Worm (Caenorhabditis elegans) whole organism, L4 larva: ENCODE results near the gene F53C11.9.

Source experiments
- D1046.2 ChIP-seq: fragments of 200-800 bp; sonication (Bioruptor generic); IDR thresholded peaks from 2 replicates; pipeline ENCODE4 v1.3.6; 2022; ENCODE audit warnings: missing genetic modification characterization, missing compliant biosample characterization
- F10B5.3 ChIP-seq: sonication (generic microtip); optimal IDR thresholded peaks from 2 replicates; lab custom pipeline; 2016; ENCODE audit warnings: mild to moderate bottlenecking, missing genetic modification characterization, missing compliant biosample characterization
- F26F4.8 ChIP-seq: fragments of 200-800 bp; sonication (Bioruptor generic); conservative IDR thresholded peaks from 2 replicates; pipeline ENCODE4 v1.3.6; 2022; ENCODE audit warnings: missing genetic modification characterization, missing compliant biosample characterization
- F49E8.2 ChIP-seq: sonication (generic microtip); optimal IDR thresholded peaks from 2 replicates; lab custom pipeline; 2016; ENCODE audit warnings: missing compliant biosample characterization, mild to moderate bottlenecking, missing genetic modification characterization, borderline replicate concordance
- T26A8.4 ChIP-seq: fragments of 200-800 bp; sonication (Bioruptor generic); IDR thresholded peaks from 2 replicates; pipeline ENCODE4 v1.3.6; 2022; ENCODE audit warnings: missing genetic modification characterization, missing compliant biosample characterization
- Y105C5A.15 ChIP-seq: fragments of 200-800 bp; sonication (Bioruptor generic); IDR thresholded peaks from 2 replicates; pipeline ENCODE4 v1.3.6; 2022; ENCODE audit warnings: missing genetic modification characterization, missing compliant biosample characterization
- Y48G9A.11 ChIP-seq: fragments of 200-800 bp; sonication (Bioruptor generic); IDR thresholded peaks from 2 replicates; pipeline ENCODE4 v1.3.6; 2022; ENCODE audit warnings: missing genetic modification reagents, missing genetic modification characterization, missing compliant biosample characterization
- Y5F2A.4 ChIP-seq: fragments of 200-800 bp; sonication (Bioruptor generic); optimal IDR thresholded peaks from 2 replicates; lab custom pipeline; 2018; ENCODE audit warnings: mild to moderate bottlenecking, missing genetic modification characterization, missing compliant biosample characterization
- ZK337.2 ChIP-seq: fragments of 200-800 bp; sonication (Bioruptor generic); IDR thresholded peaks from 2 replicates; pipeline ENCODE4 v1.3.6; 2022; ENCODE audit warnings: missing genetic modification reagents, missing genetic modification characterization, missing compliant biosample characterization
- ZK546.5 ChIP-seq, 2 experiments: sonication (generic microtip); optimal IDR thresholded peaks; 2 replicates each; lab custom pipeline; 2017; ENCODE audit warnings: missing biosample characterization in 2 of 2, missing genetic modification characterization in 2 of 2
- aha-1 ChIP-seq: fragments of 150-350 bp; peaks from one replicate; lab custom pipeline; 2014; ENCODE audit warnings: missing biosample characterization, missing genetic modification characterization
- arid-1 ChIP-seq: fragments of 200-800 bp; sonication (Bioruptor generic); conservative IDR thresholded peaks from 2 replicates; pipeline ENCODE4 v1.3.6; 2022; ENCODE audit warnings: missing genetic modification reagents, missing genetic modification characterization, missing compliant biosample characterization
- ceh-28 ChIP-seq: fragments of 150-350 bp; optimal IDR thresholded peaks from 2 replicates; lab custom pipeline; 2014; ENCODE audit warnings: missing biosample characterization, missing genetic modification reagents, missing genetic modification characterization
- ceh-44 ChIP-seq: fragments of 200-800 bp; sonication (Bioruptor generic); IDR thresholded peaks from 2 replicates; pipeline ENCODE4 v1.3.6; 2022; ENCODE audit warnings: missing genetic modification reagents, missing genetic modification characterization, missing compliant biosample characterization
- ceh-82 ChIP-seq: sonication (generic microtip); optimal IDR thresholded peaks from 2 replicates; lab custom pipeline; 2017; ENCODE audit warnings: missing biosample characterization, missing genetic modification characterization
- dmd-8 ChIP-seq: fragments of 200-800 bp; sonication (Bioruptor generic); IDR thresholded peaks from 2 replicates; pipeline ENCODE4 v1.3.6; 2022; ENCODE audit warnings: missing genetic modification characterization, missing compliant biosample characterization
- dpl-1 ChIP-seq: fragments of 150-350 bp; optimal IDR thresholded peaks from 2 replicates; lab custom pipeline; 2014; ENCODE audit warnings: missing biosample characterization, missing genetic modification reagents, missing genetic modification characterization
- egl-27 ChIP-seq: sonication (generic microtip); optimal IDR thresholded peaks from 3 replicates; lab custom pipeline; 2017; ENCODE audit warnings: missing biosample characterization, missing genetic modification reagents, missing genetic modification characterization
- egl-43 ChIP-seq: fragments of 200-800 bp; sonication (Bioruptor generic); IDR thresholded peaks from 2 replicates; pipeline ENCODE4 v1.3.6; 2022; ENCODE audit warnings: missing genetic modification reagents, missing genetic modification characterization, missing compliant biosample characterization
- fkh-10 ChIP-seq: fragments of 150-350 bp; optimal IDR thresholded peaks from 2 replicates; lab custom pipeline; 2014; ENCODE audit warnings: missing biosample characterization, missing genetic modification reagents, missing genetic modification characterization
- gei-8 ChIP-seq: fragments of 200-800 bp; sonication (Bioruptor generic); optimal IDR thresholded peaks from 2 replicates; lab custom pipeline; 2018; ENCODE audit warnings: mild to moderate bottlenecking, missing genetic modification characterization, missing compliant biosample characterization
- lin-15B ChIP-seq: fragments of 150-350 bp; sonication (generic microtip); optimal IDR thresholded peaks from 3 replicates; lab custom pipeline; 2014; ENCODE audit warnings: missing biosample characterization, missing genetic modification characterization
- lin-29 ChIP-seq: fragments of 200-800 bp; sonication (Bioruptor generic); IDR thresholded peaks from 2 replicates; pipeline ENCODE4 v1.3.6; 2022; ENCODE audit warnings: missing genetic modification reagents, missing genetic modification characterization, missing compliant biosample characterization
- lin-38 ChIP-seq: fragments of 200-800 bp; sonication (Bioruptor generic); IDR thresholded peaks from 2 replicates; pipeline ENCODE4 v1.3.6; 2022; ENCODE audit warnings: missing genetic modification reagents, missing genetic modification characterization, missing compliant biosample characterization
- lin-39 ChIP-seq: fragments of 150-350 bp; optimal IDR thresholded peaks from 2 replicates; lab custom pipeline; 2014; ENCODE audit warnings: missing biosample characterization, missing genetic modification reagents, missing genetic modification characterization
- lir-3 ChIP-seq: sonication (generic microtip); optimal IDR thresholded peaks from 2 replicates; lab custom pipeline; 2016; ENCODE audit warnings: mild to moderate bottlenecking, missing genetic modification characterization, missing compliant biosample characterization
- madf-9 ChIP-seq: fragments of 200-800 bp; sonication (Bioruptor generic); conservative IDR thresholded peaks from 2 replicates; pipeline ENCODE4 v1.3.6; 2022; ENCODE audit warnings: missing genetic modification reagents, missing genetic modification characterization, missing compliant biosample characterization
- mdl-1 ChIP-seq, 2 experiments: fragments of 150-350 bp in 1 of 2; sonication (generic microtip) in 1 of 2; optimal IDR thresholded peaks; 2 replicates each; lab custom pipeline; 2014 to 2017; ENCODE audit warnings: missing biosample characterization in 2 of 2, missing genetic modification characterization in 2 of 2
- mep-1 ChIP-seq: fragments of 150-350 bp; sonication (generic microtip); optimal IDR thresholded peaks from 3 replicates; lab custom pipeline; 2014; ENCODE audit warnings: missing biosample characterization, missing genetic modification characterization
- mes-2 ChIP-seq: sonication (generic microtip); optimal IDR thresholded peaks from 2 replicates; lab custom pipeline; 2016; ENCODE audit warnings: missing genotype, mild to moderate bottlenecking, missing genetic modification characterization, missing compliant biosample characterization; ENCODE audit not compliant: poor library complexity, severe bottlenecking
- mxl-3 ChIP-seq: fragments of 200-800 bp; sonication (Bioruptor generic); optimal IDR thresholded peaks from 2 replicates; lab custom pipeline; 2018; ENCODE audit warnings: mild to moderate bottlenecking, missing genetic modification characterization, missing compliant biosample characterization
- nhr-10 ChIP-seq: fragments of 150-350 bp; optimal IDR thresholded peaks from 2 replicates; lab custom pipeline; 2014; ENCODE audit warnings: missing biosample characterization, missing genetic modification characterization
- nhr-102 ChIP-seq: sonication (generic microtip); optimal IDR thresholded peaks from 2 replicates; lab custom pipeline; 2016; ENCODE audit warnings: mild to moderate bottlenecking, missing genetic modification characterization, moderate library complexity, missing compliant biosample characterization
- nhr-11 ChIP-seq: fragments of 150-350 bp; optimal IDR thresholded peaks from 2 replicates; lab custom pipeline; 2014; ENCODE audit warnings: missing biosample characterization, missing genetic modification characterization
- nhr-111 ChIP-seq: fragments of 200-800 bp; sonication (Bioruptor generic); optimal IDR thresholded peaks from 2 replicates; lab custom pipeline; 2018; ENCODE audit warnings: mild to moderate bottlenecking, missing genetic modification characterization, missing compliant biosample characterization
- nhr-237 ChIP-seq: sonication (generic microtip); optimal IDR thresholded peaks from 2 replicates; lab custom pipeline; 2017; ENCODE audit warnings: missing biosample characterization, missing genetic modification characterization
- nhr-42 ChIP-seq: fragments of 200-800 bp; sonication (Bioruptor generic); IDR thresholded peaks from 2 replicates; pipeline ENCODE4 v1.3.6; 2022; ENCODE audit warnings: missing genetic modification characterization, missing compliant biosample characterization
- nhr-6 ChIP-seq: fragments of 150-350 bp; optimal IDR thresholded peaks from 2 replicates; lab custom pipeline; 2014; ENCODE audit warnings: missing biosample characterization, missing genetic modification characterization
- pha-4 ChIP-seq, 2 experiments: fragments of 150-350 bp in 1 of 2; fragments of 200-800 bp in 1 of 2; sonication (Bioruptor generic) in 1 of 2; IDR thresholded peaks in 1 of 2; optimal IDR thresholded peaks in 1 of 2; 2 replicates each; pipeline versions ENCODE4 v1.3.6 to Lab custom; 2014 to 2022; ENCODE audit warnings: missing genetic modification characterization in 2 of 2, missing genetic modification reagents in 2 of 2, missing biosample characterization in 1 of 2, missing compliant biosample characterization in 1 of 2
- php-3 ChIP-seq: fragments of 200-800 bp; sonication (Bioruptor generic); IDR thresholded peaks from 2 replicates; pipeline ENCODE4 v1.3.6; 2022; ENCODE audit warnings: missing genetic modification reagents, missing genetic modification characterization, missing compliant biosample characterization
- pqm-1 ChIP-seq: sonication (generic microtip); optimal IDR thresholded peaks from 2 replicates; lab custom pipeline; 2017; ENCODE audit warnings: missing biosample characterization, missing genetic modification characterization
- snpc-1.2 ChIP-seq: fragments of 200-800 bp; sonication (Bioruptor generic); IDR thresholded peaks from 2 replicates; pipeline ENCODE4 v1.3.6; 2022; ENCODE audit warnings: missing genetic modification reagents, missing genetic modification characterization, missing compliant biosample characterization
- snpc-4 ChIP-seq: fragments of 150-350 bp; optimal IDR thresholded peaks from 2 replicates; lab custom pipeline; 2014; ENCODE audit warnings: missing biosample characterization, missing genetic modification characterization
- spr-1 ChIP-seq: sonication (generic microtip); optimal IDR thresholded peaks from 2 replicates; lab custom pipeline; 2016; ENCODE audit warnings: mild to moderate bottlenecking, missing genetic modification characterization, missing compliant biosample characterization
- tag-97 ChIP-seq: fragments of 200-800 bp; sonication (Bioruptor generic); IDR thresholded peaks from 2 replicates; pipeline ENCODE4 v1.3.6; 2022; ENCODE audit warnings: missing genetic modification characterization, missing compliant biosample characterization
- unc-39 ChIP-seq: sonication (generic microtip); optimal IDR thresholded peaks from 2 replicates; lab custom pipeline; 2017; ENCODE audit warnings: missing biosample characterization, missing genetic modification characterization
- unc-62 ChIP-seq, 3 experiments: fragments of 150-350 bp in 1 of 3; sonication (generic microtip); optimal IDR thresholded peaks in 2 of 3; peaks in 1 of 3; 1 replicate in 1 of 3; 2 replicates in 2 of 3; lab custom pipeline; 2014 to 2017; ENCODE audit warnings: missing biosample characterization in 3 of 3, missing genetic modification characterization in 3 of 3, missing genetic modification reagents in 3 of 3, missing genotype in 1 of 3
- vab-7 ChIP-seq: fragments of 200-800 bp; sonication (Bioruptor generic); IDR thresholded peaks from 2 replicates; pipeline ENCODE4 v1.3.6; 2022; ENCODE audit warnings: missing genetic modification reagents, missing genetic modification characterization, missing compliant biosample characterization
- zag-1 ChIP-seq: fragments of 150-350 bp; optimal IDR thresholded peaks from 2 replicates; lab custom pipeline; 2014; ENCODE audit warnings: missing biosample characterization, missing genetic modification characterization
- zfp-3 ChIP-seq: fragments of 200-800 bp; sonication (Bioruptor generic); conservative IDR thresholded peaks from 2 replicates; pipeline ENCODE4 v1.3.6; 2022; ENCODE audit warnings: missing genetic modification reagents, missing genetic modification characterization, missing compliant biosample characterization
- zip-11 ChIP-seq: fragments of 200-800 bp; sonication (Bioruptor generic); IDR thresholded peaks from 2 replicates; pipeline ENCODE4 v1.3.6; 2022; ENCODE audit warnings: missing genetic modification characterization, missing compliant biosample characterization
- ztf-11 ChIP-seq: fragments of 150-350 bp; optimal IDR thresholded peaks from 2 replicates; lab custom pipeline; 2014; ENCODE audit warnings: missing biosample characterization, missing genetic modification characterization

F53C11.9 gene

ce11 chrV:13808462-13808867 lies 30.6 kb downstream of the F53C11.9 start:
- TF ChIP-seq nhr-6 (tag; lab: Kevin White, UChicago) (peak; percentile 92), F49E8.2 (no peak), mep-1 (no peak), nhr-11 (tag; lab: Kevin White, UChicago) (peak; percentile 79), lin-15B (no peak), nhr-42 (GFP tag; lab: Robert Waterston, UW) (no peak), ztf-11 (tag; lab: Kevin White, UChicago) (no peak), fkh-10 (GFP tag; lab: Kevin White, UChicago) (no peak), aha-1 (tag; lab: Kevin White, UChicago) (peak; percentile 84), ZK546.5 (tag; optimal IDR thresholded peaks at IDR 0.05; lab: Kevin White, UChicago) (no peak), D1046.2 (no peak), lin-29 (GFP tag; lab: Robert Waterston, UW) (no peak), mdl-1 (tag; optimal IDR thresholded peaks at IDR 0.05; lab: Kevin White, UChicago) (peak in 1 of 2 experiments; percentile 78), Y48G9A.11 (GFP tag; lab: Robert Waterston, UW) (no peak), Y5F2A.4 (GFP tag; lab: Kevin White, UChicago) (no peak), nhr-102 (tag; lab: Kevin White, UChicago) (no peak), Y105C5A.15 (no peak), mes-2 (tag; lab: Kevin White, UChicago) (peak; percentile 75), snpc-1.2 (GFP tag; lab: Robert Waterston, UW) (no peak), tag-97 (no peak), pqm-1 (tag; lab: Kevin White, UChicago) (no peak), zag-1 (tag; lab: Kevin White, UChicago) (no peak), unc-39 (no peak), spr-1 (tag; lab: Kevin White, UChicago) (no peak), F10B5.3 (tag; lab: Kevin White, UChicago) (no peak), gei-8 (GFP tag; lab: Kevin White, UChicago) (no peak), ceh-44 (GFP tag; lab: Robert Waterston, UW) (no peak), ZK337.2 (no peak), vab-7 (GFP tag; lab: Robert Waterston, UW) (0 out of 2 replicates have a peak, but pooled peaks have one; percentile 6), ceh-28 (tag; lab: Kevin White, UChicago) (peak; percentile 16), nhr-111 (GFP tag; lab: Kevin White, UChicago) (no peak), dmd-8 (GFP tag; lab: Robert Waterston, UW) (no peak), arid-1 (GFP tag; lab: Robert Waterston, UW) (no peak), lin-39 (tag; lab: Kevin White, UChicago) (no peak), lir-3 (no peak), unc-62 (GFP tag; optimal IDR thresholded peaks at IDR 0.05 in 1 of 2; lab: Kevin White, UChicago) (peak in 1 of 2 experiments; percentile 94), unc-62 (tag; optimal IDR thresholded peaks at IDR 0.05; lab: Kevin White, UChicago) (no peak), ceh-82 (tag; lab: Kevin White, UChicago) (no peak), madf-9 (GFP tag; lab: Robert Waterston, UW) (no peak), lin-38 (GFP tag; lab: Robert Waterston, UW) (no peak), T26A8.4 (GFP tag; lab: Robert Waterston, UW) (no peak), F26F4.8 (GFP tag; lab: Robert Waterston, UW) (no peak), egl-43 (GFP tag; lab: Robert Waterston, UW) (peak; percentile 55; the same call in 1 of the 2 replicates), nhr-10 (tag; lab: Kevin White, UChicago) (no peak), zfp-3 (GFP tag; lab: Robert Waterston, UW) (no peak), nhr-237 (tag; lab: Kevin White, UChicago) (no peak), mxl-3 (GFP tag; lab: Kevin White, UChicago) (peak; percentile 74), egl-27 (tag; lab: Kevin White, UChicago) (no peak), snpc-4 (tag; lab: Kevin White, UChicago) (no peak), pha-4 (GFP tag; IDR thresholded peaks at IDR 0.05; lab: Robert Waterston, UW) (no peak), pha-4 (tag; optimal IDR thresholded peaks at IDR 0.05; lab: Kevin White, UChicago) (peak; percentile 28), dpl-1 (GFP tag; lab: Kevin White, UChicago) (peak; percentile 19), php-3 (GFP tag; lab: Robert Waterston, UW) (no peak), zip-11 (no peak)
